Fruit fly (Drosophila melanogaster) whole organism, prepupa: ENCODE data around the gene RhoGEF64C.

Source experiments
- CG15336 ChIP-seq: fragments of 200-800 bp; sonication (Bioruptor generic); IDR thresholded peaks from 2 replicates; pipeline ENCODE4 v1.3.6; 2022; ENCODE audit warnings: missing biosample characterization, missing genetic modification characterization
- CG3919 ChIP-seq: fragments of 200-800 bp; sonication (Bioruptor generic); optimal IDR thresholded peaks from 3 replicates; lab custom pipeline; 2016; ENCODE audit warnings: missing biosample characterization, missing genetic modification characterization
- CG6163 ChIP-seq: fragments of 200-800 bp; sonication (Bioruptor generic); IDR thresholded peaks from 3 replicates; pipeline ENCODE4 v1.3.6; 2022; ENCODE audit warnings: missing biosample characterization, missing genetic modification characterization
- Ets96B ChIP-seq: fragments of 200-800 bp; optimal IDR thresholded peaks from 2 replicates; lab custom pipeline; 2019; ENCODE audit warnings: missing biosample characterization, mild to moderate bottlenecking, missing genetic modification characterization, moderate library complexity
- topi ChIP-seq: fragments of 200-800 bp; sonication (Bioruptor generic); optimal IDR thresholded peaks from 3 replicates; lab custom pipeline; 2016; ENCODE audit warnings: missing biosample characterization, missing genetic modification characterization

dm6 chr3L:4689970-4690369 is 2.6 kb upstream of the RhoGEF64C start, which contains the start of gene CG18418:
- TF ChIP-seq topi (GFP tag; lab: Kevin White, UChicago), result no peak
- TF ChIP-seq CG3919 (GFP tag; lab: Kevin White, UChicago), result no peak
- TF ChIP-seq CG6163, result no peak
- no peak for TF ChIP-seq Ets96B (tag; lab: Kevin White, UChicago)
- no peak for TF ChIP-seq CG15336 (GFP tag; lab: Robert Waterston, UW)
